Worm (Caenorhabditis elegans): ENCODE data around the gene cdh-8.
A peak's percentile ranks its signal among the peaks of the same experiment; 100 is the strongest.

cdh-8 gene

DNA sequence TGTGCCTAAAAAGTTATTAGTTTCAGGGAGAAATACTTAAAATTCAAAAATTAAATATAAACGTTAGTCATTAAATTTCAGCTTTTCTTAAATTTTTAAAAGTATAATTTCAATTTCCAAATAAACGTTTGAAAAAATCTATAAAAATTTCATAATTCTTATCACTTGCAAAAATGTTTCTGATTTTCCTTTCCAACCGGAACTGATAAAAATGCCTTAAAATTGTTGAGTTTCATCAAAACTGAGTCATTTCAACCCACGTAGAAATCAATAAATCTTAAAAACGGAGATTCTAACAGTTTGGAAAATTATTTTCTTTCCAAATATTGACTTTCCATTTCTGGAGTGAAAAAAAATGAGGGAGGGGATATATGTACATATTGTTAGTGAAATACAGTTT lies 69.3 kb downstream of the cdh-8 start:
- TF ChIP-seq tlp-1 (tag; optimal IDR thresholded peaks at IDR 0.05) (peak; percentile 22), lin-14 (GFP tag; optimal IDR thresholded peaks at IDR 0.05) (no peak), ceh-82 (tag; optimal IDR thresholded peaks at IDR 0.05) (no peak), elt-3 (tag; optimal IDR thresholded peaks at IDR 0.05) (no peak), zag-1 (tag; optimal IDR thresholded peaks at IDR 0.05) (no peak), lin-35 (GFP tag; optimal IDR thresholded peaks at IDR 0.05) (no peak), elt-2 (tag; optimal IDR thresholded peaks at IDR 0.05) (peak; percentile 28), C34B4.2 (tag; optimal IDR thresholded peaks at IDR 0.05) (no peak), vab-15 (tag; optimal IDR thresholded peaks at IDR 0.05) (no peak), F16B12.6 (tag; optimal IDR thresholded peaks at IDR 0.05) (no peak), jun-1 (tag; optimal IDR thresholded peaks at IDR 0.05) (no peak), sptf-1 (tag; optimal IDR thresholded peaks at IDR 0.05) (no peak)
